Fruit fly (Drosophila melanogaster): Measurements from ENCODE around the gene CG1271.

Gene CG1271

dm6 chr3L:3037822-3038563 is 14.3 kb upstream of the CG1271 start (continued):
- TF ChIP-seq sug (tag; optimal IDR thresholded peaks at IDR 0.05) (peak; percentile 82), CG1647 (GFP tag; optimal IDR thresholded peaks at IDR 0.05) (no peak), CG34422 (GFP tag; IDR thresholded peaks at IDR 0.05) (peak; percentile 68; the same call in 1 of the 3 replicates), cad (GFP tag; optimal IDR thresholded peaks at IDR 0.05) (peak; percentile 86)

dm6 chr3L:3042150-3043049 is 9.9 kb upstream of the CG1271 start, which contains the start of gene Prx4:
TSS of gene Prx4 (plus strand) at chr3L:3042359.
- TF ChIP-seq ssp (GFP tag; IDR thresholded peaks at IDR 0.05) (no peak; the same call in 1 of the 2 replicates), YL-1 (GFP tag; optimal IDR thresholded peaks at IDR 0.05) (no peak), Eip74EF (GFP tag; optimal IDR thresholded peaks at IDR 0.05) (peak in 1 of 2 experiments; percentile 34), CG14860 (GFP tag; IDR thresholded peaks at IDR 0.05; ENCODE audit: partially characterized antibody) (no peak), yki (optimal IDR thresholded peaks at IDR 0.05) (no peak), jumu (GFP tag; optimal IDR thresholded peaks at IDR 0.05) (peak; percentile 26), B-H1 (GFP tag; IDR thresholded peaks at IDR 0.05) (peak; percentile 63; the same call in 2 of the 3 replicates), shn (GFP tag; optimal IDR thresholded peaks at IDR 0.05) (no peak), Antp (GFP tag; optimal IDR thresholded peaks at IDR 0.05) (peak; percentile 32), fd102C (GFP tag; optimal IDR thresholded peaks at IDR 0.05) (peak; percentile 4), Nf-YB (GFP tag; optimal IDR thresholded peaks at IDR 0.05) (peak; percentile 28), CG9215 (GFP tag; IDR thresholded peaks at IDR 0.05) (peak; percentile 99), BEAF-32 (GFP tag; optimal IDR thresholded peaks at IDR 0.05) (peak; percentile 9), HLH3B (GFP tag; IDR thresholded peaks at IDR 0.05) (peak; percentile 69), Dip2 (GFP tag; IDR thresholded peaks at IDR 0.05) (no peak), CG4328 (GFP tag; optimal IDR thresholded peaks at IDR 0.05) (no peak), crol (GFP tag; IDR thresholded peaks at IDR 0.05) (no peak), CG1233 (GFP tag; optimal IDR thresholded peaks at IDR 0.05) (peak; percentile 72), Dbx (GFP tag; IDR thresholded peaks at IDR 0.05) (peak; percentile 70; the same call in 2 of the 3 replicates), nmo (GFP tag; optimal IDR thresholded peaks at IDR 0.05) (peak; percentile 70), CG13296 (GFP tag; optimal IDR thresholded peaks at IDR 0.05) (peak; percentile 59), Bteb2 (GFP tag; optimal IDR thresholded peaks at IDR 0.05) (peak; percentile 20), fd64A (GFP tag; optimal IDR thresholded peaks at IDR 0.05) (no peak), CG7786 (GFP tag; optimal IDR thresholded peaks at IDR 0.05) (no peak), tap (tag; optimal IDR thresholded peaks at IDR 0.05) (peak; percentile 77), CG15073 (GFP tag; optimal IDR thresholded peaks at IDR 0.05) (no peak), CG1792 (GFP tag; optimal IDR thresholded peaks at IDR 0.05) (no peak), CG3407 (GFP tag; optimal IDR thresholded peaks at IDR 0.05) (peak; percentile 50), pb (GFP tag; optimal IDR thresholded peaks at IDR 0.05) (no peak), HLH4C (GFP tag; IDR thresholded peaks at IDR 0.05; ENCODE audit: partially characterized antibody) (no peak), TFAM (GFP tag; optimal IDR thresholded peaks at IDR 0.05) (no peak), H2.0 (GFP tag; IDR thresholded peaks at IDR 0.05) (peak; percentile 56), CG7839 (tag; optimal IDR thresholded peaks at IDR 0.05) (peak; percentile 84), al (GFP tag; IDR thresholded peaks at IDR 0.05) (peak; percentile 50; the same call in 1 of the 2 replicates), eyg (GFP tag; optimal IDR thresholded peaks at IDR 0.05) (no peak), CG14965 (GFP tag; optimal IDR thresholded peaks at IDR 0.05; ENCODE audit: borderline replicate concordance) (no peak), Scr (GFP tag; IDR thresholded peaks at IDR 0.05; ENCODE audit: partially characterized antibody) (no peak), maf-S (GFP tag; optimal IDR thresholded peaks at IDR 0.05) (no peak), NK7.1 (GFP tag; optimal IDR thresholded peaks at IDR 0.05) (no peak), esg (GFP tag; conservative IDR thresholded peaks at IDR 0.05) (peak; percentile 70), sug (tag; optimal IDR thresholded peaks at IDR 0.05) (peak; percentile 3), stc (GFP tag; IDR thresholded peaks at IDR 0.05) (peak; percentile 80), CG32767 (GFP tag; IDR thresholded peaks at IDR 0.05) (peak; percentile 47)
